Worm (Caenorhabditis elegans): ENCODE measurements around the gene Y53C12A.10.

Y53C12A.10 gene

DNA sequence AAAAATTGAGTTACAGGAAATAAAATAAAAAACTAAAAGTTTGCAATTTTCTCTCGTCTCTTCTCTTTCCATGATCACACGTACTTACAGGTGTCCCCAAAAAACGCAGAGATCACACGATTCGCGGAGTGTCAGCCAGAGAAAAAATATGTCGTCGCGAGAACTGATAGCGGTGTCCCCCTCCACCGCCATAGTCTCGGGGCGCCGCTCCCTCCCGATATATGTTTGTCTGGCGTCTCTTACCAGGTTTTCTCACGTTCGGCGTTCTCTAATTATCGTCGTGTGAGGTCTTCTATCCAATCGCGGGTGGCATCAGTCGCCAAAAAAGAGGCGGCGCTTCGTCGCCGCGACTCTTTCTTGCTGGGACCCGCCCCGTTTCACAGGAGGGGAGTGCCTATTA is 27.2 kb upstream of the Y53C12A.10 start, which contains the start of gene mab-3:
Gene mab-3, plus strand, starts transcription at position 328 of the 400 bp plus-strand sequence.
- 0 out of 2 replicates have a peak, but pooled peaks have one; percentile 29 for TF ChIP-seq mcd-1 (GFP tag; IDR thresholded peaks at IDR 0.05)
- peak; percentile 42; the same call in 1 of the 2 replicates for TF ChIP-seq nfyb-1 (GFP tag; IDR thresholded peaks at IDR 0.05)
- TF ChIP-seq hmg-1.2 (GFP tag; IDR thresholded peaks at IDR 0.05) = peak; percentile 76; the same call in 1 of the 2 replicates
- peak; percentile 69 for TF ChIP-seq dox-1 (GFP tag; IDR thresholded peaks at IDR 0.05)
- TF ChIP-seq zfh-2 (GFP tag; conservative IDR thresholded peaks at IDR 0.05) = peak; percentile 30; the same call in 1 of the 2 replicates
- TF ChIP-seq F37B4.10 (GFP tag; IDR thresholded peaks at IDR 0.05) = 0 out of 2 replicates have a peak, but pooled peaks have one; percentile 12

DNA sequence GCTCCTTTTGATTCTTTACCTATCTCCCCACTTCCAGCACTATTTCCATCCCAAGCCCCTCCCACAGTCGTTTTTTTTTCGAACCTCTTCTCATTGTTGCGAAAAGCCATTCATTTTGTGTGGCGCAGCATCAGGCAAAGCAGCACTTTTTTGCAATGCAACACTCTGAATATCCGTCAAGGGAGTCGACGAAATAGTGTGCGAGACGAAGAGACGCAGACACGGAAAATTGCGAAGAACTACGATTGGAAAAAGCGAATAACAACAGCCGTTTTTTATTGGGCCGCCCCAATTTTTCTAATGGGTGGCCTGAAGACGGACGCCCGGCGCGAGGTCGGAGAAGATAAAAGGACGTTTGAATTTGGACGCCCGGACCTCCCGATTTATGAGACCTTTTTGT is 25.2 kb upstream of the Y53C12A.10 start:
- TF ChIP-seq ets-4 (GFP tag; optimal IDR thresholded peaks at IDR 0.05) = no peak
- 0 out of 2 replicates have a peak, but pooled peaks have one; percentile 12 for TF ChIP-seq zfh-2 (GFP tag; conservative IDR thresholded peaks at IDR 0.05)
- no peak for TF ChIP-seq rpc-1 (optimal IDR thresholded peaks at IDR 0.05)
- TF ChIP-seq rpc-1 (tag; optimal IDR thresholded peaks at IDR 0.05) = no peak
- TF ChIP-seq hmg-1.2 (GFP tag; IDR thresholded peaks at IDR 0.05) = peak; percentile 93
- no peak for TF ChIP-seq B0261.1 (tag; optimal IDR thresholded peaks at IDR 0.05)

DNA sequence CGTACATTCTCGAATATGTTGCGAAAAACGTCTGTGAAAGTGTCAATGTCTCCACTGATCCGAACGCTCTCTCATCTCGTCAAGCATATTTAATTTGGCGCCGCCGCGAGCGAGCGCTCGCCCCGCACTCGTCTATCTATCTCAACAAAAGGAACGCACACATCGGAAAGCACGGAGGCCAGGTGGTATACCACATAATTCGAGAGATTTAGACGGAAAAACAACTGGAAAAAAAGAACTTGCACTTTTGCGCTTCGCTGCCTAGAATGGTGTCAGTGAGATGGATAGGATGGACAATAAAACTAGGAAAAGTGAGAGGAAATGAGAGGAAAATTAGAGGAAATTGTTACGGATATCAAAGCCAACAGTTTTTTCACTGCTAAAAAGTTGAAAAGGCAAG is 24.6 kb upstream of the Y53C12A.10 start:
- no peak for TF ChIP-seq B0336.3 (GFP tag; IDR thresholded peaks at IDR 0.05)
- no peak for TF ChIP-seq nfya-2 (GFP tag; IDR thresholded peaks at IDR 0.05)
- no peak for TF ChIP-seq F33H1.4 (GFP tag; IDR thresholded peaks at IDR 0.05)
- no peak for TF ChIP-seq ceh-91 (GFP tag; IDR thresholded peaks at IDR 0.05)
- no peak for TF ChIP-seq lin-35 (GFP tag; optimal IDR thresholded peaks at IDR 0.05)
- no peak for TF ChIP-seq tbx-9 (tag; optimal IDR thresholded peaks at IDR 0.05; ENCODE audit: borderline replicate concordance)
- no peak for TF ChIP-seq nfya-1 (tag; optimal IDR thresholded peaks at IDR 0.05; ENCODE audit: borderline replicate concordance, insufficient read depth)
- no peak for TF ChIP-seq rpc-1 (optimal IDR thresholded peaks at IDR 0.05)
- TF ChIP-seq rpc-1 (tag; optimal IDR thresholded peaks at IDR 0.05) = no peak

DNA sequence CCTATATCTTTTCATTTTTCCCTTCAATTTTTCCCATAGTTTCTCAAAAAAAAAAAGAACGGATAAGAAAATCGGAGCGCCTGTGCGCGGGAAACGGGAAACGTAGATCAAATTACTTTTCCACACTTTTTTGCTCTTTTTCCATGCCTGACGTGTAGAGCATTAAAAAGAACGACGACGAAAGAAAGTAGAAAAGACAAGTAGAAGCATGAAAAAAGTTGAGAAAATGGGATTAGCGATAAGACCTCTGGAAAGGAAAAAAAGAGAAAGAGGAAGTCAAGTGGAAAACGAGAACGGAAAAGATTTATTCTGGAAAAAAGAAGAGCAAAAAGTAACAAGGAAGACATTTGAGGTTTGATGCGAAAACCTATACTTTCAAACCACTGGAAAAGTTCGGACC is 23.9 kb upstream of the Y53C12A.10 start:
- TF ChIP-seq efl-1 (GFP tag; optimal IDR thresholded peaks at IDR 0.05) = peak; percentile 34
- no peak for TF ChIP-seq rec-8 (tag; optimal IDR thresholded peaks at IDR 0.05)

DNA sequence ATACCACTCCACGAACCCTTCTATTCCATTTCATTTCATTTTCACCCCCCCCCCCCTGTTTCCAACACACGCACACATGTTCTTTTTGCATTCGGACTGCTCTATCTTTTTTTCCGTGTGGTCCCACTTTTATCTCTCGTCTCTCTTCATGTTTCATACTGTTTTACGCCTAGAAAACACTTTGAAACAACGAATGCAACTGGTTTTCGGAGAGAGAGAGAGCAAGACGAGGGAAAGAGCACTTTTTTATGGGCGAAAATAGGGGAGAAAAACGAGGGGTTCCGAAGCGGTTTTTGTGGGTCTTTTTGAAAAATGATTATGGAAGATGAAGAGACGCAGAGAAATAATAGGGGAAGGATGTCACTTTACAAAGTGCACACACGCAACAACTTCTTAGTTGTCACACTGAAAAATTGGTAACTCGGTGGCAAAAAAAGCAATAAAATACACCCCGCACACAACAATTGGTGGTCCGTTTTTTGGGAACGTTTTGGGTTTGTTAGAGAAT is 22.6 kb upstream of the Y53C12A.10 start:
- TF ChIP-seq him-1 (tag; optimal IDR thresholded peaks at IDR 0.05) = no peak
- no peak for TF ChIP-seq ccch-3 (GFP tag; optimal IDR thresholded peaks at IDR 0.05)
- no peak for TF ChIP-seq aptf-2 (GFP tag; conservative IDR thresholded peaks at IDR 0.05)
- TF ChIP-seq nfyb-1 (GFP tag; IDR thresholded peaks at IDR 0.05) = no peak
- no peak for TF ChIP-seq egl-44 (GFP tag; IDR thresholded peaks at IDR 0.05)
- no peak for TF ChIP-seq lir-1 (GFP tag; conservative IDR thresholded peaks at IDR 0.05)
- no peak for TF ChIP-seq fkh-3 (tag; optimal IDR thresholded peaks at IDR 0.05)

DNA sequence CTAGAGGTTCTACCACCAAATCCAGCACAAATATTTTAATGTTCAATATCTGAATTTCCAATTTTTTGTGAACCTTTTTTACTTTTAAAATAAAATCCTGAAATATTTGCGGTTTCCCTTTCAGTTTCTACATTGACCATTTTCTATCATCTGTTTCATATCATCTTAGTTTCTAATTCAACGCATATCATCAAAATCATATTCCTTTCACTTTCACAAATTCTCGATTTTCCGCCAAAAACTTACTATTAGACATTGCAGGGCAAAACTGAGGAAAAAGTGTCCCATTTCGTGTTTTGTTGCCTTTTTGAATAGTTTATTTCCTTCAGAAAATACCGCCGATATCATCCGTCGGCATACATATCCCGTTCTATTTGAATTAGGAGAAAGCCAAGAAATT is 20.4 kb upstream of the Y53C12A.10 start:
- TF ChIP-seq ceh-58 (GFP tag; IDR thresholded peaks at IDR 0.05) (no peak), fkh-3 (tag; optimal IDR thresholded peaks at IDR 0.05) (no peak), ceh-27 (GFP tag; optimal IDR thresholded peaks at IDR 0.05) (no peak), akir-1 (GFP tag; optimal IDR thresholded peaks at IDR 0.05) (no peak), pbrm-1 (GFP tag; IDR thresholded peaks at IDR 0.05) (no peak), ZK185.1 (tag; optimal IDR thresholded peaks at IDR 0.05; ENCODE audit: poor library complexity, severe bottlenecking) (no peak), ekl-4 (GFP tag; IDR thresholded peaks at IDR 0.05) (no peak), C06A6.2 (GFP tag; conservative IDR thresholded peaks at IDR 0.05) (no peak), F52B5.7 (tag; optimal IDR thresholded peaks at IDR 0.05) (no peak), him-1 (tag; optimal IDR thresholded peaks at IDR 0.05) (no peak)

All from whole organism, young adult.